Worm (Caenorhabditis elegans) whole organism, L4/young adult: Measurements from ENCODE around the gene F58G1.3.

Source experiments
- W03F9.2 ChIP-seq: fragments of 150-350 bp; optimal IDR thresholded peaks from 2 replicates; lab custom pipeline; 2014; ENCODE audit warnings: missing biosample characterization, missing genetic modification characterization
- dao-5 ChIP-seq: sonication (generic microtip); optimal IDR thresholded peaks from 2 replicates; lab custom pipeline; 2016; ENCODE audit warnings: missing genotype, missing genetic modification characterization, moderate library complexity, missing compliant biosample characterization
- him-1 ChIP-seq: sonication (generic microtip); optimal IDR thresholded peaks from 2 replicates; lab custom pipeline; 2016; ENCODE audit warnings: missing genotype, missing genetic modification reagents, missing genetic modification characterization, missing compliant biosample characterization

- TF ChIP-seq him-1 (tag; lab: Kevin White, UChicago) (no peak), W03F9.2 (no peak), dao-5 (tag; lab: Kevin White, UChicago) (no peak)
Observed at ce11 chrII:12892407-12892806, 35.7 kb downstream of the F58G1.3 start.
